Worm (Caenorhabditis elegans) whole organism, L3 larva: Measurements from ENCODE around the gene C41A3.2.

Source experiments
- R02D3.7 ChIP-seq: fragments of 150-350 bp; optimal IDR thresholded peaks from 2 replicates; lab custom pipeline; 2014; ENCODE audit warnings: missing biosample characterization, missing genetic modification characterization
- aly-2 ChIP-seq: fragments of 150-350 bp; optimal IDR thresholded peaks from 2 replicates; lab custom pipeline; 2014; ENCODE audit warnings: missing biosample characterization, missing genetic modification characterization
- ama-1 ChIP-seq: fragments of 150-350 bp; optimal IDR thresholded peaks from 2 replicates; lab custom pipeline; 2018
- ceh-16 ChIP-seq: sonication (generic microtip); optimal IDR thresholded peaks from 2 replicates; lab custom pipeline; 2017; ENCODE audit warnings: missing biosample characterization, missing genetic modification characterization
- ceh-9 ChIP-seq: sonication (generic microtip); optimal IDR thresholded peaks from 2 replicates; lab custom pipeline; 2018; ENCODE audit warnings: missing biosample characterization, missing genetic modification characterization
- elt-2 ChIP-seq: sonication (generic microtip); optimal IDR thresholded peaks from 2 replicates; lab custom pipeline; 2016; ENCODE audit warnings: missing genetic modification reagents, mild to moderate bottlenecking, missing genetic modification characterization, missing compliant biosample characterization
- hmg-11 ChIP-seq: sonication (generic microtip); optimal IDR thresholded peaks from 2 replicates; lab custom pipeline; 2016; ENCODE audit warnings: missing genetic modification characterization, missing compliant biosample characterization
- lin-39 ChIP-seq: fragments of 150-350 bp; optimal IDR thresholded peaks from 2 replicates; lab custom pipeline; 2018; ENCODE audit warnings: missing biosample characterization, missing genetic modification reagents, missing genetic modification characterization
- lsy-12 ChIP-seq: sonication (generic microtip); optimal IDR thresholded peaks from 2 replicates; lab custom pipeline; 2016; ENCODE audit warnings: mild to moderate bottlenecking, missing genetic modification characterization, missing compliant biosample characterization
- mdl-1 ChIP-seq: fragments of 150-350 bp; optimal IDR thresholded peaks from 2 replicates; lab custom pipeline; 2014; ENCODE audit warnings: missing biosample characterization, missing genetic modification characterization
- nfya-1 ChIP-seq: sonication (generic microtip); optimal IDR thresholded peaks from 2 replicates; lab custom pipeline; 2017; ENCODE audit warnings: missing genetic modification characterization, mild to moderate bottlenecking, missing compliant biosample characterization, antibody characterized with exemption, moderate library complexity; ENCODE audit not compliant: insufficient read depth
- nhr-12 ChIP-seq: fragments of 150-350 bp; optimal IDR thresholded peaks from 2 replicates; lab custom pipeline; 2014; ENCODE audit warnings: missing biosample characterization, missing genetic modification characterization
- nhr-23 ChIP-seq: fragments of 150-350 bp; optimal IDR thresholded peaks from 2 replicates; lab custom pipeline; 2014; ENCODE audit warnings: missing biosample characterization, missing genetic modification reagents, missing genetic modification characterization
- nhr-28 ChIP-seq: fragments of 150-350 bp; optimal IDR thresholded peaks from 2 replicates; lab custom pipeline; 2014; ENCODE audit warnings: missing biosample characterization, missing genetic modification characterization
- nhr-76 ChIP-seq: fragments of 150-350 bp; sonication (generic microtip); optimal IDR thresholded peaks from 5 replicates; lab custom pipeline; 2014; ENCODE audit warnings: missing biosample characterization, missing genetic modification characterization
- pha-4 ChIP-seq: fragments of 150-350 bp; optimal IDR thresholded peaks from 2 replicates; lab custom pipeline; 2014; ENCODE audit warnings: missing biosample characterization, missing genetic modification reagents, missing genetic modification characterization
- pqm-1 ChIP-seq: fragments of 150-350 bp; optimal IDR thresholded peaks from 2 replicates; lab custom pipeline; 2017; ENCODE audit warnings: missing biosample characterization, missing genetic modification characterization, inconsistent platforms
- skn-1 ChIP-seq: fragments of 150-350 bp; optimal IDR thresholded peaks from 2 replicates; lab custom pipeline; 2014; ENCODE audit warnings: missing biosample characterization, missing genetic modification characterization
- snpc-4 ChIP-seq: fragments of 150-350 bp; optimal IDR thresholded peaks from 2 replicates; lab custom pipeline; 2014; ENCODE audit warnings: missing biosample characterization, missing genetic modification characterization
- tbx-2 ChIP-seq: sonication (generic microtip); optimal IDR thresholded peaks from 2 replicates; lab custom pipeline; 2016; ENCODE audit warnings: mild to moderate bottlenecking, missing genetic modification characterization, missing compliant biosample characterization
- ztf-4 ChIP-seq: fragments of 150-350 bp; optimal IDR thresholded peaks from 2 replicates; lab custom pipeline; 2014; ENCODE audit warnings: missing biosample characterization, missing genetic modification characterization

The C41A3.2 gene

DNA sequence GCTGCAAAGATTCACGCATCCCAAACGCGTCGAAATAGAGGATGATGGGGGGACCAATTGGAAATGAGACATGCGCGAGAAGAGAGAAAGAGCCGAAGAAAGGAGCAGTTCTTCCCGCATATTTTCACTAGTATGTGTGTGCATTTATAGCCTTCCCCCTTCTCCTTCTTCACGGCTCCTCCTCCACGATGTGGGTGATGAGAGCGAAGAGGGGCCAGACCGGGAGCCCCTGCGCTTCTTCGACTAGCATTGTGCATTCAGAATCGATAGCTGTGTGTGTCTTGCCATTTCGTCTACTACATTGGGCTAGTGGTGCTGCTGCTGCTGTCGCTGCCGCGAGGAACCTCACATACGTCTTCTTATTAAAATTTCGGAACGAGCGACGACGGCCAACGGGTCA, 45.9 kb downstream of the C41A3.2 start, which contains the start of gene jkk-1:
jkk-1 (plus strand) TSS at position 249 of the 400 bp plus-strand sequence.
- peak; percentile 25 for TF ChIP-seq hmg-11
- no peak for TF ChIP-seq skn-1 (tag; lab: Kevin White, UChicago)
- peak; percentile 53 for TF ChIP-seq nfya-1
- TF ChIP-seq lsy-12 (tag; lab: Kevin White, UChicago), result no peak
- peak; percentile 78 for TF ChIP-seq lin-39 (tag; lab: Kevin White, UChicago)
- TF ChIP-seq snpc-4 (tag; lab: Kevin White, UChicago), result peak; percentile 26

DNA sequence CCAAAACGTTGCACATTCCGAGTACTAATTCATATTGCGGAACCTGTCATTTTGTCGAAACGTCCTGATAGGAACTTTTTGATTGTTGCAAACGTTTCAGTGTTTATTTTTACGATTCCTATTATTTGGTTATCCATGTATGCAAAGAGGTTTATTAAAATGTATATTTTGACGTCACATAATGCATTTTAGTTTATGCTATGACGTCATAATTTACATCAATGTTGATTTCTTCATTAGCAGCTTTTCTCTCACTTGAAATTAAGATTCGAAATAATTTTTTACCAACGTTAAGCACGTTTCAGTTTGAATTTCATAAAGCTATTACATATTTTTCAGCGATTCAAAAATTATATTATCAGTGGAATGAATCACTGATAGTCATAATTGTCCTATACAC, 47.5 kb downstream of the C41A3.2 start:
- no peak for TF ChIP-seq ztf-4
- TF ChIP-seq nhr-28 (tag; lab: Kevin White, UChicago), result no peak
- TF ChIP-seq hmg-11, result no peak
- no peak for TF ChIP-seq lsy-12 (tag; lab: Kevin White, UChicago)
- no peak for TF ChIP-seq mdl-1 (tag; lab: Kevin White, UChicago)
- TF ChIP-seq nhr-12 (tag; lab: Kevin White, UChicago), result no peak
- TF ChIP-seq nhr-76 (tag; lab: Kevin White, UChicago), result no peak
- TF ChIP-seq pha-4 (tag; lab: Kevin White, UChicago), result no peak
- no peak for TF ChIP-seq tbx-2
- no peak for TF ChIP-seq ceh-9 (tag; lab: Kevin White, UChicago)
- TF ChIP-seq nfya-1, result no peak
- no peak for TF ChIP-seq R02D3.7 (tag; lab: Kevin White, UChicago)
- TF ChIP-seq nhr-23 (tag; lab: Kevin White, UChicago), result no peak
- no peak for TF ChIP-seq skn-1 (tag; lab: Kevin White, UChicago)
- no peak for TF ChIP-seq aly-2 (tag; lab: Kevin White, UChicago)

DNA sequence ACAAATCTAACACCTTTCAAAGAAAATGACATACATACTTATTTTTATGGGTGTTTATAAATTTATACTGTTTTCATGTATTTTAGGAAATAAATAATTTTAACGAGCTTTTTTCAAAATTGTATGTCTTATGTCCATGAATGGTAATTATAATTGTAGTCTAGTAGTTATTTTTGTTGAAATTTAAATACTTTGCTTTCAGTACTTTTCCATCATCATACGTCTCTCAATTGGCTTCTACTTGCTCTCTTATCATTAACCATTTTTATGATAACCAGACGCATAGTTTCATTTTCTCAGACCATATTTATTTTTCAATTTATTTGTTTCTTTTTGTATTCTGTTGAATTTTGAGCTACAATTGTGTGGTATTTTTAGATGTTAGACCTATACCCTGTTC, 48.7 kb downstream of the C41A3.2 start, which contains the start of gene F35C8.5:
F35C8.5 (plus strand) TSS at position 377 of the 400 bp plus-strand sequence.
- TF ChIP-seq elt-2 (peak; percentile 57), nfya-1 (no peak), pqm-1 (tag; lab: Kevin White, UChicago) (peak; percentile 68), pha-4 (tag; lab: Kevin White, UChicago) (peak; percentile 16)

DNA sequence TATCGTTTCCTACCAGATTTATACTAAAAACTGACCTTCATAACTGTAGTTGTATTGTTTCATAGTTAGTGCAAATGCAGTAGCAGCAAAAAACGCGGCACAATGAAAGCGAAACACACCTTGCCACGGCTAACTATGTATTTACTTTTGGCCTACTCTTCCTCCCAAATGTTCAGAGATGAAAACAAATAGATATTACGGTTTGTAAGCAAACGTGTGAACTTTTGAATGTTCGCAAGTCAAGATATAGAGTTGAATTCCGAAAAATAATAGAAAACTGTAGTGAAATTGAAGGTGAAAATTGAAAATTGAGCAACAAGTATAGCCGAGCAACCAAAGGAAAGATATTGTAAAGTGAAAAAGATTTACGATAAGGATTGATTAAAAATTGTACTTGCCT, 49.9 kb downstream of the C41A3.2 start, which contains the start of gene chtl-1:
chtl-1 (minus strand) TSS at position 101 of the 400 bp plus-strand sequence.
- TF ChIP-seq pha-4 (tag; lab: Kevin White, UChicago), result peak; percentile 34
- no peak for TF ChIP-seq ama-1 (lab: Kevin White, UChicago)

DNA sequence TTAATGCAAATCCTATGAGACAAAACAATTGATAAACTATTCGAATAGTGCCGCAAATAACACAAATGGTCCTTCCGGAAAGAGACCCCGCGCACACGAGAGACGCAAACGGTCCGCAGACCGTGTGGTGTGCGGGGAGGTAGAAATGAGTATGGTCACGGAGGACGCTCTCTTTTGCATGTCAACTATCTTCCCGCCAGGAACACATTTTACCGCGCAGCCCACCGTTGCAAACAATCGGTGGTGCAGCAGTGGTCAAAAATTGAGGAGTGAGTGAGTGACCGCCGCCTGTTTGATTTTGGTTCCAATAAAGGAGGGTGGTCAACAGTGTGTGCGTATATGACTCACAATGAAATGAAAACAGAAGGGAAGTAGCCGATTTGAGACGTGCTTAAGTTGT, 53.5 kb downstream of the C41A3.2 start:
- TF ChIP-seq ceh-16 (tag; lab: Kevin White, UChicago), result no peak
- TF ChIP-seq pha-4 (tag; lab: Kevin White, UChicago), result peak; percentile 17
